Fruit fly (Drosophila melanogaster): Measurements from ENCODE around the gene CG44085.
"Not testable (repeated sequence)": the region's sequence is repeated elsewhere in the genome, so short reads cannot be mapped to it uniquely, and the experiment has no call there.

The CG44085 gene

DNA sequence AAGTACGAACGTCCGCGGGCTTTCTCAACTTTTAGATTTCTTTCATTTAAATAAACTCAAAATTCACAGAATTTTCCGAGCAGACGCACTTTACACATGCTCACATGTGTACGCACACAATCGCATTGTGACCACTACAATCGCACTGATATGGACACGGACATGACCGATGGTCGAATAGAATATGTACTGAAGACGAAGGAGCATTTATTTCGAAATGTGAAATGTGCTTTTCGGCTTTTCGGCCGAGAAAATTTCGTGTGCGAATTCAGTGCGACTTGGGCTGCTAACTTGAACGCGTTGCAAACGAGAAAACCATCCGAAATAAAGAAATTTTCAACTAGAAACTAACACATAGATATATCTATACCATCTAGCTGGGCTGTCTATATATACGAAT lies at the start of gene CG44085:
CG44085 (plus strand) TSS at position 269 of the 400 bp plus-strand sequence.
- TF ChIP-seq Myc (optimal IDR thresholded peaks at IDR 0.05) (no peak), psq (optimal IDR thresholded peaks at IDR 0.05) (no peak), h (optimal IDR thresholded peaks at IDR 0.05) (no peak), ttk (optimal IDR thresholded peaks at IDR 0.05) (no peak), Sin3A (optimal IDR thresholded peaks at IDR 0.05) (no peak), insv (optimal IDR thresholded peaks at IDR 0.05) (no peak)

DNA sequence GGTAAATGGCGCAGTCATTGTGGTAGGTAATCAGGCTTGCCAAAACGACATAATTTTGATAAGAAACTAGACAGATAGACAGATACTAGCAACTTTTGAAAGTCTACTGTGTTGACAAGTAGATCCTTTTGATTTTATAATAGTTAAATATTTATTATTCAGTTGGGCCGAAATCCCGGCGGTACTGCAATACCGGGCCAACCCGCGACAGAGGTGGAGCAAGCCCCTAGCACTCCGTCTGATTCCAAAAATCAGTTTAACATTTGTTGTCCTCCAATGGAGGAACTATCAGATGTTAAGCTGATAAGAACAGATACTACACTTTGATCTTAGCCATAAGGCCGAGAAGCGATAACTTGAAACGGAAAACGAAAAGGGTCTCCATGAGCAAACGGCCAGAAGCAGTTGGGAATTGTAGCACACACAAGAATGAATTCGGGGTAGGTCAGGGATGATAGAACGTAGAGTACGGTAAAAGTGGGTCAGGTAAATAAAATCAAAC lies 49.0 kb upstream of the CG44085 start, which contains the start of gene CG15482:
CG15482 (minus strand) TSS at position 51 of the 502 bp plus-strand sequence.
- TF ChIP-seq Sin3A, psq, insv (optimal IDR thresholded peaks at IDR 0.05): not testable (repeated sequence)

DNA sequence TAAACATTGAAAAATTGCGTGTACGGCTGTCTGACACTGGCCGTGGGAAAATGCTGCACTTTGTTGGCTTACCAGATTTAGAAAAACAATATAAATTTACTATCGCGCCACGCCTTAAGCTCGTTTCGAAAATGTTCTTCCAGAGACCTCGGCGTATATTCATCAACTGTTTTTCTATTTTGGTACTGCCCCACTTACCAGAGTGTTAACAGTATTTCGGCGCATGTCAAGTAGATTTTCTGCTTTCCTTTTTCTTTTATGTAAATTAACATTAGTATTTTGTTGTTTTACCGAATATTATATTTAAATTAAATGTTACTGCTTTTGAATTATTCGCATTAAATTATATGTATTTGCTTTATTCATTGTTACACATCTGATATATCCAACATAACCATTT lies 45.8 kb upstream of the CG44085 start, which contains the start of gene kek4:
kek4 (minus strand) TSS at position 341 of the 400 bp plus-strand sequence.
- TF ChIP-seq ttk (optimal IDR thresholded peaks at IDR 0.05) (no peak), Myc (optimal IDR thresholded peaks at IDR 0.05) (no peak), h (optimal IDR thresholded peaks at IDR 0.05) (no peak), psq (optimal IDR thresholded peaks at IDR 0.05) (no peak), insv (optimal IDR thresholded peaks at IDR 0.05) (no peak), Sin3A (optimal IDR thresholded peaks at IDR 0.05) (no peak)

DNA sequence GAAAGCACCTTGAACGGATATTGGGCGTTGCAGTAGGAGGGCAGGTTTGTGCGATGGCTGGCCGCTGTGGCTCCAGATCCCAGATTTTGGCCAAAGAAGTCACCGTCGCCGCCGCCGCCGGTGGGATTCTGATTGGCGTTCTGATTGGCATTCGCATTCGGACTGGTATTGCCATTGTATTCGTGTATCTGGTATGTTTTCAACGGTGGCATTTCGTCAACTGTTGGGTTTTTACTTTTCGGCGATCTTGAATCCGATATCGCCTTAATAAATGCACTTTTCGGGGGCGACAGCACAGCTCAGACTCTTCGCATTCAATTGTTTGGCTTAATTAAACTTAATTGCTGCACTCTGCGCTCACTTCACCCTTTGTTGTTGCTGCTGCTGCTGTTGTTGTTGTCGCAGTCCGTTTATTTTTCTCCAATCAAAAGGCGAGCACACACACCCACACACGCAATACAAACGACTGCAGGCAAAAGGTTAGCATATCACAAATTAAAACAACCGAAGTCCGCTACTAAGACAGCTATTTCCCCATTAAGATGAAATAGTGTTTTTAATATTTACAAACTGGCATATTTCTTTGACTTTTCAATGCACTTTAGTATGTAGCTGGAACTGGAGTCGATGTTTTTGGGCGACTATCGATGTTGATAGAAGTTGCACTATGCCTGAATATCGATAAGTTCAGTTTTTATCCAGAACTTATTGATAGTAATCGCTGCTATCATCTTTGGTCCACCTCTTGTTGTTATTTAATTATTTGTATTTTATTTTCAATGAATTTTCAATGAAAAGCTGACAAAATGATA lies 41.3 kb upstream of the CG44085 start, which contains the start of the genes CG9426 and mRF1:
CG9426 (minus strand) TSS at position 643 of the 812 bp plus-strand sequence.
mRF1 (plus strand) TSS at position 699 of the 812 bp plus-strand sequence.
- TF ChIP-seq psq (optimal IDR thresholded peaks at IDR 0.05) (no peak), h (optimal IDR thresholded peaks at IDR 0.05) (no peak), Myc (optimal IDR thresholded peaks at IDR 0.05) (no peak), Sin3A (optimal IDR thresholded peaks at IDR 0.05) (no peak), ttk (optimal IDR thresholded peaks at IDR 0.05) (no peak), insv (optimal IDR thresholded peaks at IDR 0.05) (no peak)

DNA sequence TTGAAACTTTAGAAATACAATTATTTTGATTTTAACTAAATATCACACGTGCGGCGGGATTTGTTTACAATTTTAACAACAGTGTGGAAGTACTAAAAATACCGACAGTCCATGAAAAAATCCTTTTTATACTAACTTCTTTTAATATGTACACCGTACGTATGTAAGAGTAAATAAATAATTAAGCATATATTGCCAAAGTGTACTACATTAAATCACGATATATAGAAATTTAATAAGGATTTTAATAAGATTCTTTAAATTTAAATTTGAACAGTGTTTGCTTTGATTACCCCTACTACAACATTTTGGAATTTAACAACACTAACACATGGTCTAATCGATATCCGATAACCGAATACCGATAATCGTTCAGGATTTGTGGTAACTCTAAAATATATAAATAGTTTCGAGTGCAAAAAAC lies 38.6 kb upstream of the CG44085 start, which contains the start of the genes Ski6 and CG16812:
Ski6 (minus strand) TSS at position 205 of the 424 bp plus-strand sequence.
CG16812 (plus strand) TSS at position 363 of the 424 bp plus-strand sequence.
- TF ChIP-seq ttk (optimal IDR thresholded peaks at IDR 0.05) (no peak), insv (optimal IDR thresholded peaks at IDR 0.05) (no peak), psq (optimal IDR thresholded peaks at IDR 0.05) (no peak), h (optimal IDR thresholded peaks at IDR 0.05) (no peak), Sin3A (optimal IDR thresholded peaks at IDR 0.05) (no peak), Myc (optimal IDR thresholded peaks at IDR 0.05) (no peak)

DNA sequence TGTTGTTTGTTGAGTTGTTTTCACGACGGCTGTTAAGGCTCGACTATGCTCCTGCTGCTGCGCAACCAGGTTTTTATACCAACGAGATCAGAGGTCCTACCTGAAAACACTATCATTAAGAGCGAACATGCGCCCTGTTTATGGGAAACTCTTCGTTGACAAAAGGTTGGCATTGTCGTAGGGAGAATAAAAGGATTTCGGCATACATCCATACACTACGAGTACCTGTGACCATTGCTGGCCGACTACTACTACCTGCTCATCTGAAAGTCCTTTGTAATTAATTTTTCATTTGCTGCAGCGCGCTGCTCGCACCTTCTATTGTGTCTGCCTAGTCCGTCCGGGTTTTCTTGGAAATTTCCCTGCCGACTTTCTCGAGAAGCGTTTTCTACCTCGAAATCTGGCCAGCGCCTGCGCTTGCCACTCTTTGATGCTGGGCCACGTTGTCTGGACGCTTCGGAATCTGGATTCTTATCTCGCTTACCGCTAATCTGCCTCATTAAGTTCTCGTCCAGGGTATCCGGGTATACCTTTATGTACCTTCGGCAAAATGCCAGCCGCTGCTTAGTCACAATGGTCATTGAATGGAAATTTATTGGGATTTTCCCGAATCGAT lies 35.5 kb upstream of the CG44085 start, which contains the start of gene CG15480:
CG15480 (minus strand) TSS at position 51 of the 616 bp plus-strand sequence.
- TF ChIP-seq insv (optimal IDR thresholded peaks at IDR 0.05) (no peak), psq (optimal IDR thresholded peaks at IDR 0.05) (no peak), Sin3A (optimal IDR thresholded peaks at IDR 0.05) (no peak), Myc (optimal IDR thresholded peaks at IDR 0.05) (no peak), h (optimal IDR thresholded peaks at IDR 0.05) (no peak), ttk (optimal IDR thresholded peaks at IDR 0.05) (no peak)

DNA sequence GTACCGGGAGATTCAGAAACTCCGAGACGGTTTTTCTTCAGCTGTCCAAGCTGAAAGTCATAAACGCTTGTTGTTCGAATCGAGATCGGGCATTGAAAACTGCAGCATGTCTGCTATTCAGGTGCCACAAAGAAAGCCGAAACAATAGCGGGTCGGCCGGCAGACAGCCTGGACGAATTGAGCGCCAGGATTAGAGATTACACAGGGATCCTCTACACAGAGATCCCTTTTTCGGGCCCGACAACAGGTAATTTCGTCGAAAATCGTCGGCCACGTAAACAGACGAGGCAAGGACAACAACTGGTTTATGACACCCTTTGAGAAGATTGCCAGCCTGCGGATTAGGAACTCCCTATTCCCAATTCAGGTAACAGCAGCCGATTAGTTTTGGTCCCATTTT lies 33.6 kb upstream of the CG44085 start, which contains the start of gene CG16813:
CG16813 (plus strand) TSS at position 288 of the 400 bp plus-strand sequence.
- TF ChIP-seq Myc (optimal IDR thresholded peaks at IDR 0.05): no peak
- no peak for TF ChIP-seq h (optimal IDR thresholded peaks at IDR 0.05)
- TF ChIP-seq psq (optimal IDR thresholded peaks at IDR 0.05): no peak
- no peak for TF ChIP-seq Sin3A (optimal IDR thresholded peaks at IDR 0.05)
- no peak for TF ChIP-seq ttk (optimal IDR thresholded peaks at IDR 0.05)
- no peak for TF ChIP-seq insv (optimal IDR thresholded peaks at IDR 0.05)

DNA sequence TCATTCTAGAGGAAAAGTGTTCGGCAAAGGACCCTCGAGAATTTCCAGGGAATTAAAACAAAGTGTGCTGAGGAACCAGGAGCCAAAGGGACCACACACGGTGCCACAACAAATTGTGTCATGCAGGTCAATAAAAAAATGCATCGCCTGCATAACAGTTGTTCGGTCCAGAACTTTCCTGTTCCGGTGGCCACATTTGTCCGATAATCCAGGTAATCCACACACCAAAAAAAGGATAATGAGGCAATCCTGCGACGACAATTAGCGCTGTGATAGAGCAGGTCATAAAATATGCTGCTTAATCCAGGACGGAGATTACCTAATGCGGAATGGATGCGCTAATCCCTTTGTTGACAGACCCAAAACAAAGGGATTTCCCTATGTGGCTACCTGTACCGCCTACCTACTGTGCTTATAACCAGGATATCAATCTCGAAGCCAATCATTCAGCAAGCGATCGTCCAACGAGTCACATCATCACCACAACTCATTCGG lies 31.4 kb upstream of the CG44085 start, which contains the start of gene CG16815:
CG16815 (plus strand) TSS at position 445 of the 495 bp plus-strand sequence.
- TF ChIP-seq h (optimal IDR thresholded peaks at IDR 0.05) (no peak), Myc (optimal IDR thresholded peaks at IDR 0.05) (no peak), insv (optimal IDR thresholded peaks at IDR 0.05) (no peak), Sin3A (optimal IDR thresholded peaks at IDR 0.05) (no peak), psq (optimal IDR thresholded peaks at IDR 0.05) (no peak), ttk (optimal IDR thresholded peaks at IDR 0.05) (no peak)

DNA sequence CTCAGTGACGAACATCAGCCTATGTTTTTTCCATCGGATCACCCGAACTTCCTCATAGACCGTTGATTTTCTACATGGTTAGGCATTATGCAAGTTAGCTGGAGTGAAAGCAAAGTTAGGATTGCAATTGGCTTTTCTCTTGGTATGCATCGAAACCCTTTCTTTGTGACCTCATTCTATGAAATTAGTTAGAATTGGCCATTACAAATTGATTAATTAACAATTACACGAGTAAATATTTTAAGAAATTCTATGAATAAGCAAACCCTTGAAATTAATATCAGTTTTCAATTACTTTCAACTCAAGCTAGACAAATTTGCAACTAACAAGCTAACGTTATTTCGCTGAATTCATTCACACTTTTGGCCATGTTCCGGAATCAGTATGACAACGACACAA lies 29.1 kb upstream of the CG44085 start, which contains the start of gene Prosalpha6T:
Prosalpha6T (plus strand) TSS at position 301 of the 400 bp plus-strand sequence.
- TF ChIP-seq psq (optimal IDR thresholded peaks at IDR 0.05) (no peak), ttk (optimal IDR thresholded peaks at IDR 0.05) (no peak), Myc (optimal IDR thresholded peaks at IDR 0.05) (no peak), insv (optimal IDR thresholded peaks at IDR 0.05) (no peak), h (optimal IDR thresholded peaks at IDR 0.05) (no peak), Sin3A (optimal IDR thresholded peaks at IDR 0.05) (no peak)

DNA sequence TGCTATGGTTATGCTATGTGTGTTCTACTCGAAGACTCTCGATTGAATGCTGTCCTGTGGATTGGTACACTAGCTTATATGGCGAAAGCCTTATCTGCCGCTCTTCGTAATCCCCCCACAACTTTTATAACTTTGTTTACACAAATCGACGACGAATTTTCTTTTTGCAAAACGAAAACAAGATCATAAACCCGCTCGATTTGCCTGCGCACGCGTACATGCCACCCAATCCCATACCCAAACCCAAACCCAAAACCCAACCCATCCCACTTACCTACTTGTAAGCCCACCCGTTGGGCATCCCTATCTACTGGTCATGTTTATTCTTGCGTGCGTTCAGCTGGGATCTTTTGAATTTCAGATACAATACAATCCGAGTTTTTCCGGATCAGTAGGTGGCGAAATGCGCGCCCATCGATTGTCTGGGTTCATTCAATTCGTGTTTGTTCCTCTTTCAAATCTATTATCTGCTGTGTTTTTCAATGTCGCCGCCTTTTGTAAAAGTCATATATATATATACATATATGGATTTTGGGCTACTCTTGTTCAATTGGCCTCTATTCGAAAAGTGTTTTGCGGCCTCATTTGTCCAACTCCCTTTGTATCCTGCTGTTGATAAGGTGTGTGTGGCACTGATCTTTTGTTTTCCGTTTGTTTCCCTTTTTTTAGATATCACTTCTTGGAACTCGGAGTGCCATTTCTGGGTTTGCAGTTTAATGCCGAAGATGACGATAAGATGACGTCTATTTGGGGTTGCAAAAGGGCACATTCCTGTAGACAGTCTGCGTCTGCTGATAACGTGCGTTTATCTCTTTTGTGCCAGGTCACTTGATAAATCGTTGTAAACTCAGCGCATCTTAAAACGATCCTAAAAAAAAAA lies 26.0 kb upstream of the CG44085 start, which contains the start of gene Mabi:
Mabi (minus strand) TSS at position 51 of the 880 bp plus-strand sequence.
- TF ChIP-seq Sin3A (optimal IDR thresholded peaks at IDR 0.05) (no peak), psq (optimal IDR thresholded peaks at IDR 0.05) (no peak), Myc (optimal IDR thresholded peaks at IDR 0.05) (no peak), h (optimal IDR thresholded peaks at IDR 0.05) (no peak), ttk (optimal IDR thresholded peaks at IDR 0.05) (no peak), insv (optimal IDR thresholded peaks at IDR 0.05) (no peak)
